Worm (Caenorhabditis elegans) whole organism, L4 larva: ENCODE measurements around the gene clec-24.
A peak's percentile ranks its signal among the peaks of the same experiment; 100 is the strongest.

Experiments used
- F26F4.8 ChIP-seq: fragments of 200-800 bp; sonication (Bioruptor generic); conservative IDR thresholded peaks from 2 replicates; pipeline ENCODE4 v1.3.6; 2022; ENCODE audit warnings: missing genetic modification characterization, missing compliant biosample characterization
- R02D3.7 ChIP-seq: fragments of 150-350 bp; sonication (generic microtip); optimal IDR thresholded peaks from 3 replicates; lab custom pipeline; 2014; ENCODE audit warnings: missing biosample characterization, missing genetic modification characterization
- Y105C5A.15 ChIP-seq: fragments of 200-800 bp; sonication (Bioruptor generic); IDR thresholded peaks from 2 replicates; pipeline ENCODE4 v1.3.6; 2022; ENCODE audit warnings: missing genetic modification characterization, missing compliant biosample characterization
- Y75B8A.6 ChIP-seq: fragments of 200-800 bp; sonication (Bioruptor generic); IDR thresholded peaks from 2 replicates; pipeline ENCODE4 v1.3.6; 2022; ENCODE audit warnings: missing genetic modification reagents, missing genetic modification characterization, missing compliant biosample characterization
- ZK546.5 ChIP-seq, 2 experiments: sonication (generic microtip); optimal IDR thresholded peaks; 2 replicates each; lab custom pipeline; 2017; ENCODE audit warnings: missing biosample characterization in 2 of 2, missing genetic modification characterization in 2 of 2
- ama-1 ChIP-seq: fragments of 150-350 bp; optimal IDR thresholded peaks from 2 replicates; lab custom pipeline; 2014; ENCODE audit warnings: inconsistent platforms, mixed read lengths
- arid-1 ChIP-seq: fragments of 200-800 bp; sonication (Bioruptor generic); conservative IDR thresholded peaks from 2 replicates; pipeline ENCODE4 v1.3.6; 2022; ENCODE audit warnings: missing genetic modification reagents, missing genetic modification characterization, missing compliant biosample characterization
- ceh-20 ChIP-seq: fragments of 200-800 bp; sonication (Bioruptor generic); IDR thresholded peaks from 2 replicates; pipeline ENCODE4 v1.3.6; 2022; ENCODE audit warnings: missing genetic modification reagents, missing genetic modification characterization, missing compliant biosample characterization
- ceh-82 ChIP-seq: sonication (generic microtip); optimal IDR thresholded peaks from 2 replicates; lab custom pipeline; 2017; ENCODE audit warnings: missing biosample characterization, missing genetic modification characterization
- cey-2 ChIP-seq: sonication (generic microtip); optimal IDR thresholded peaks from 3 replicates; lab custom pipeline; 2017; ENCODE audit warnings: missing genetic modification characterization, mild to moderate bottlenecking, missing compliant biosample characterization, antibody characterized with exemption, borderline replicate concordance; ENCODE audit not compliant: insufficient read depth
- daf-16 ChIP-seq, 3 experiments: sonication (generic microtip); optimal IDR thresholded peaks; 2 replicates each; lab custom pipeline; 2016 to 2017; ENCODE audit warnings: missing genetic modification characterization in 3 of 3, missing genetic modification reagents in 3 of 3, mild to moderate bottlenecking in 2 of 3, missing compliant biosample characterization in 2 of 3, missing biosample characterization in 1 of 3, moderate library complexity in 1 of 3
- daf-19 ChIP-seq: fragments of 200-800 bp; sonication (Bioruptor generic); conservative IDR thresholded peaks from 2 replicates; pipeline ENCODE4 v1.3.6; 2022; ENCODE audit warnings: missing genetic modification characterization, missing compliant biosample characterization
- daf-8 ChIP-seq: fragments of 200-800 bp; sonication (Bioruptor generic); IDR thresholded peaks from 2 replicates; pipeline ENCODE4 v1.3.6; 2022; ENCODE audit warnings: missing genetic modification characterization, missing compliant biosample characterization
- dmd-6 ChIP-seq: fragments of 200-800 bp; sonication (Bioruptor generic); IDR thresholded peaks from 2 replicates; pipeline ENCODE4 v1.3.6; 2022; ENCODE audit warnings: missing genetic modification reagents, missing genetic modification characterization, missing compliant biosample characterization
- dve-1 ChIP-seq: sonication (generic microtip); optimal IDR thresholded peaks from 2 replicates; lab custom pipeline; 2017; ENCODE audit warnings: antibody characterized with exemption, mild to moderate bottlenecking, missing genetic modification characterization, missing compliant biosample characterization; ENCODE audit not compliant: insufficient read depth
- egl-27 ChIP-seq: sonication (generic microtip); optimal IDR thresholded peaks from 3 replicates; lab custom pipeline; 2017; ENCODE audit warnings: missing biosample characterization, missing genetic modification reagents, missing genetic modification characterization
- hlh-11 ChIP-seq: fragments of 200-800 bp; sonication (Bioruptor generic); optimal IDR thresholded peaks from 2 replicates; lab custom pipeline; 2018; ENCODE audit warnings: mild to moderate bottlenecking, missing genetic modification characterization, missing compliant biosample characterization
- hlh-30 ChIP-seq: sonication (generic microtip); optimal IDR thresholded peaks from 2 replicates; lab custom pipeline; 2017; ENCODE audit warnings: antibody characterized with exemption, mild to moderate bottlenecking, missing genetic modification characterization, missing compliant biosample characterization; ENCODE audit not compliant: insufficient read depth
- jun-1 ChIP-seq: fragments of 150-350 bp; optimal IDR thresholded peaks from 2 replicates; lab custom pipeline; 2014; ENCODE audit warnings: missing biosample characterization, missing genetic modification reagents, missing genetic modification characterization
- lin-15B ChIP-seq: fragments of 150-350 bp; sonication (generic microtip); optimal IDR thresholded peaks from 3 replicates; lab custom pipeline; 2014; ENCODE audit warnings: missing biosample characterization, missing genetic modification characterization
- lin-39 ChIP-seq: fragments of 150-350 bp; optimal IDR thresholded peaks from 2 replicates; lab custom pipeline; 2014; ENCODE audit warnings: missing biosample characterization, missing genetic modification reagents, missing genetic modification characterization
- lir-3 ChIP-seq: sonication (generic microtip); optimal IDR thresholded peaks from 2 replicates; lab custom pipeline; 2016; ENCODE audit warnings: mild to moderate bottlenecking, missing genetic modification characterization, missing compliant biosample characterization
- madf-9 ChIP-seq: fragments of 200-800 bp; sonication (Bioruptor generic); conservative IDR thresholded peaks from 2 replicates; pipeline ENCODE4 v1.3.6; 2022; ENCODE audit warnings: missing genetic modification reagents, missing genetic modification characterization, missing compliant biosample characterization
- mdl-1 ChIP-seq, 2 experiments: fragments of 150-350 bp in 1 of 2; sonication (generic microtip) in 1 of 2; optimal IDR thresholded peaks; 2 replicates each; lab custom pipeline; 2014 to 2017; ENCODE audit warnings: missing biosample characterization in 2 of 2, missing genetic modification characterization in 2 of 2
- mxl-2 ChIP-seq: fragments of 200-800 bp; sonication (Bioruptor generic); conservative IDR thresholded peaks from 2 replicates; pipeline ENCODE4 v1.3.6; 2022; ENCODE audit warnings: missing genetic modification reagents, missing genetic modification characterization, missing compliant biosample characterization
- mxl-3 ChIP-seq: fragments of 200-800 bp; sonication (Bioruptor generic); optimal IDR thresholded peaks from 2 replicates; lab custom pipeline; 2018; ENCODE audit warnings: mild to moderate bottlenecking, missing genetic modification characterization, missing compliant biosample characterization
- nhr-10 ChIP-seq: fragments of 150-350 bp; optimal IDR thresholded peaks from 2 replicates; lab custom pipeline; 2014; ENCODE audit warnings: missing biosample characterization, missing genetic modification characterization
- nhr-102 ChIP-seq: sonication (generic microtip); optimal IDR thresholded peaks from 2 replicates; lab custom pipeline; 2016; ENCODE audit warnings: mild to moderate bottlenecking, missing genetic modification characterization, moderate library complexity, missing compliant biosample characterization
- nhr-25 ChIP-seq: sonication (generic microtip); optimal IDR thresholded peaks from 2 replicates; lab custom pipeline; 2017; ENCODE audit warnings: missing genetic modification characterization, mild to moderate bottlenecking, missing compliant biosample characterization, antibody characterized with exemption, moderate library complexity, borderline replicate concordance; ENCODE audit not compliant: insufficient read depth
- nhr-28 ChIP-seq: fragments of 150-350 bp; optimal IDR thresholded peaks from 2 replicates; lab custom pipeline; 2014; ENCODE audit warnings: missing biosample characterization, missing genetic modification characterization
- nhr-42 ChIP-seq: fragments of 200-800 bp; sonication (Bioruptor generic); IDR thresholded peaks from 2 replicates; pipeline ENCODE4 v1.3.6; 2022; ENCODE audit warnings: missing genetic modification characterization, missing compliant biosample characterization
- nhr-6 ChIP-seq: fragments of 150-350 bp; optimal IDR thresholded peaks from 2 replicates; lab custom pipeline; 2014; ENCODE audit warnings: missing biosample characterization, missing genetic modification characterization
- pha-4 ChIP-seq, 2 experiments: fragments of 150-350 bp in 1 of 2; fragments of 200-800 bp in 1 of 2; sonication (Bioruptor generic) in 1 of 2; IDR thresholded peaks in 1 of 2; optimal IDR thresholded peaks in 1 of 2; 2 replicates each; pipeline versions ENCODE4 v1.3.6 to Lab custom; 2014 to 2022; ENCODE audit warnings: missing genetic modification characterization in 2 of 2, missing genetic modification reagents in 2 of 2, missing biosample characterization in 1 of 2, missing compliant biosample characterization in 1 of 2
- php-3 ChIP-seq: fragments of 200-800 bp; sonication (Bioruptor generic); IDR thresholded peaks from 2 replicates; pipeline ENCODE4 v1.3.6; 2022; ENCODE audit warnings: missing genetic modification reagents, missing genetic modification characterization, missing compliant biosample characterization
- pqm-1 ChIP-seq: sonication (generic microtip); optimal IDR thresholded peaks from 2 replicates; lab custom pipeline; 2017; ENCODE audit warnings: missing biosample characterization, missing genetic modification characterization
- sdz-12 ChIP-seq: fragments of 200-800 bp; sonication (Bioruptor generic); optimal IDR thresholded peaks from 2 replicates; lab custom pipeline; 2018; ENCODE audit warnings: mild to moderate bottlenecking, missing genetic modification characterization, missing compliant biosample characterization
- set-16 ChIP-seq: fragments of 200-800 bp; sonication (Bioruptor generic); IDR thresholded peaks from 2 replicates; pipeline ENCODE4 v1.3.6; 2022; ENCODE audit warnings: missing genetic modification reagents, missing genetic modification characterization, missing compliant biosample characterization
- tag-97 ChIP-seq: fragments of 200-800 bp; sonication (Bioruptor generic); IDR thresholded peaks from 2 replicates; pipeline ENCODE4 v1.3.6; 2022; ENCODE audit warnings: missing genetic modification characterization, missing compliant biosample characterization
- tra-1 ChIP-seq: fragments of 200-800 bp; sonication (Bioruptor generic); IDR thresholded peaks from 2 replicates; pipeline ENCODE4 v1.3.6; 2022; ENCODE audit warnings: missing genetic modification reagents, missing genetic modification characterization, missing compliant biosample characterization
- unc-62 ChIP-seq, 3 experiments: fragments of 150-350 bp in 1 of 3; sonication (generic microtip); optimal IDR thresholded peaks in 2 of 3; peaks in 1 of 3; 1 replicate in 1 of 3; 2 replicates in 2 of 3; lab custom pipeline; 2014 to 2017; ENCODE audit warnings: missing biosample characterization in 3 of 3, missing genetic modification characterization in 3 of 3, missing genetic modification reagents in 3 of 3, missing genotype in 1 of 3
- ztf-11 ChIP-seq: fragments of 150-350 bp; optimal IDR thresholded peaks from 2 replicates; lab custom pipeline; 2014; ENCODE audit warnings: missing biosample characterization, missing genetic modification characterization

Gene clec-24

ce11 chrV:16833672-16834071 is 28.1 kb upstream of the clec-24 start:
- TF ChIP-seq set-16 (GFP tag; lab: Robert Waterston, UW) (peak; percentile 86), daf-19 (no peak)
- TF ChIP-seq, all 104 proteins: peak for 1

- no peak for TF ChIP-seq nhr-102
- no peak for TF ChIP-seq hlh-30 (tag; lab: Kevin White, UChicago)
- no peak for TF ChIP-seq ama-1 (lab: Kevin White, UChicago)
- TF ChIP-seq F26F4.8: no peak
- TF ChIP-seq sdz-12 (GFP tag; lab: Kevin White, UChicago): no peak
- no peak for TF ChIP-seq tag-97 (GFP tag; lab: Robert Waterston, UW)
- TF ChIP-seq jun-1 (tag; lab: Kevin White, UChicago): no peak
- TF ChIP-seq cey-2 (tag; lab: Kevin White, UChicago): no peak
- no peak for TF ChIP-seq Y105C5A.15
- TF ChIP-seq nhr-42: no peak
- TF ChIP-seq, all 104 proteins: peak for 0
These were observed 26.8 kb upstream of the clec-24 start, which contains the start of gene tni-3 for ce11 chrV:16834989-16835388. Gene tni-3, minus strand, starts transcription at chrV:16835128.

ce11 chrV:16836100-16836499 is 25.7 kb upstream of the clec-24 start:
- TF ChIP-seq unc-62 (GFP tag; optimal IDR thresholded peaks at IDR 0.05 in 1 of 2; lab: Kevin White, UChicago) (peak in 1 of 2 experiments; percentile 91), unc-62 (tag; optimal IDR thresholded peaks at IDR 0.05; lab: Kevin White, UChicago) (no peak), daf-8 (GFP tag; lab: Robert Waterston, UW) (no peak), pha-4 (GFP tag; IDR thresholded peaks at IDR 0.05; lab: Robert Waterston, UW) (no peak), pha-4 (tag; optimal IDR thresholded peaks at IDR 0.05; lab: Kevin White, UChicago) (no peak), lin-15B (tag; lab: Kevin White, UChicago) (no peak), nhr-10 (no peak), mdl-1 (tag; optimal IDR thresholded peaks at IDR 0.05; lab: Kevin White, UChicago) (no peak), hlh-11 (tag; lab: Kevin White, UChicago) (peak; percentile 13), madf-9 (GFP tag; lab: Robert Waterston, UW) (no peak)

- TF ChIP-seq set-16 (GFP tag; lab: Robert Waterston, UW) (peak; percentile 59), cey-2 (tag; lab: Kevin White, UChicago) (no peak)
These were observed 23.4 kb upstream of the clec-24 start for ce11 chrV:16838435-16838834.

ce11 chrV:16840283-16840682 is 21.5 kb upstream of the clec-24 start:
- TF ChIP-seq lin-39 (tag; lab: Kevin White, UChicago) (no peak), ztf-11 (no peak), dve-1 (tag; lab: Kevin White, UChicago) (no peak), mxl-2 (GFP tag; lab: Robert Waterston, UW) (no peak), pqm-1 (tag; lab: Kevin White, UChicago) (peak; percentile 88), ceh-20 (GFP tag; lab: Robert Waterston, UW) (no peak), mxl-3 (no peak), tra-1 (no peak; the same call in 1 of the 2 replicates), Y75B8A.6 (GFP tag; lab: Robert Waterston, UW) (no peak), nhr-28 (tag; lab: Kevin White, UChicago) (peak; percentile 45), nhr-6 (no peak), dmd-6 (peak; percentile 74), ZK546.5 (tag; optimal IDR thresholded peaks at IDR 0.05; lab: Kevin White, UChicago) (no peak), nhr-25 (tag; lab: Kevin White, UChicago) (no peak), tag-97 (GFP tag; lab: Robert Waterston, UW) (no peak), mdl-1 (tag; optimal IDR thresholded peaks at IDR 0.05; lab: Kevin White, UChicago) (no peak), R02D3.7 (tag; lab: Kevin White, UChicago) (no peak), daf-19 (no peak), php-3 (GFP tag; lab: Robert Waterston, UW) (no peak), egl-27 (tag; lab: Kevin White, UChicago) (no peak), daf-16 (GFP tag; optimal IDR thresholded peaks at IDR 0.05; lab: Kevin White, UChicago) (no peak), daf-16 (tag; optimal IDR thresholded peaks at IDR 0.05; lab: Kevin White, UChicago) (no peak), arid-1 (GFP tag; lab: Robert Waterston, UW) (no peak), ceh-82 (tag; lab: Kevin White, UChicago) (no peak), hlh-11 (tag; lab: Kevin White, UChicago) (peak; percentile 60), lir-3 (tag; lab: Kevin White, UChicago) (no peak)
